Worm (Caenorhabditis elegans): ENCODE data around the gene gst-39.
A peak's percentile ranks its signal among the peaks of the same experiment; 100 is the strongest.

The gst-39 gene

DNA sequence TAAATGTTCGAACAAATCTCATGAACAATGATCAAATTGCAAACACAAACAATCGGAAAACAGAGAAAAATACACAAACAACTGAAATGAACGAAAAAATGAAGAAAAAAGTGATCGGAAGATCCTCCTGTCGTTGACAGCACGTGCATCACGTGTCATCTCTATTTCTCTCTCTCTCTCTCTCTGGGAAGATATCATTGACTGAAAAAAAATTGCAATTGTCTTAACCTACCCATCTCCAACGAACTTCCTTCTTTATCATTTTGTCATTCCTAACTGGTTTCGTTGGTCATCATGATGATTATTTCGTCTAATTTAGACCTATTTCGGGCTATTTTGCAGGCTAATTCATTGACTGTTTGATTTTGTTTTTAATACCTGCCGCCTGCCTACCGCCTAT, 33.6 kb upstream of the gst-39 start (continued):
- TF ChIP-seq mes-2 (tag; optimal IDR thresholded peaks at IDR 0.05; ENCODE audit: poor library complexity, severe bottlenecking) (peak; percentile 5), nhr-6 (tag; optimal IDR thresholded peaks at IDR 0.05) (peak; percentile 34), unc-62 (GFP tag; optimal IDR thresholded peaks at IDR 0.05 in 1 of 2) (peak in 1 of 2 experiments; percentile 88), unc-62 (tag; optimal IDR thresholded peaks at IDR 0.05) (no peak), lir-3 (tag; optimal IDR thresholded peaks at IDR 0.05) (no peak), mxl-3 (GFP tag; optimal IDR thresholded peaks at IDR 0.05) (peak; percentile 55), ceh-32 (tag; optimal IDR thresholded peaks at IDR 0.05; ENCODE audit: poor library complexity) (no peak), nhr-25 (tag; optimal IDR thresholded peaks at IDR 0.05; ENCODE audit: borderline replicate concordance, insufficient read depth) (peak; percentile 10), dmd-6 (GFP tag; IDR thresholded peaks at IDR 0.05) (peak; percentile 68), lin-13 (GFP tag; optimal IDR thresholded peaks at IDR 0.05) (no peak), nhr-77 (tag; optimal IDR thresholded peaks at IDR 0.05) (peak; percentile 84), ztf-7 (tag; optimal IDR thresholded peaks at IDR 0.05) (no peak), daf-16 (GFP tag; optimal IDR thresholded peaks at IDR 0.05) (peak in 1 of 2 experiments; percentile 84), daf-16 (tag; optimal IDR thresholded peaks at IDR 0.05) (no peak), tra-1 (GFP tag; IDR thresholded peaks at IDR 0.05) (0 out of 2 replicates have a peak, but pooled peaks have one; percentile 34), T26A8.4 (GFP tag; IDR thresholded peaks at IDR 0.05) (0 out of 2 replicates have a peak, but pooled peaks have one; percentile 31), duxl-1 (tag; optimal IDR thresholded peaks at IDR 0.05; ENCODE audit: poor library complexity) (no peak)

DNA sequence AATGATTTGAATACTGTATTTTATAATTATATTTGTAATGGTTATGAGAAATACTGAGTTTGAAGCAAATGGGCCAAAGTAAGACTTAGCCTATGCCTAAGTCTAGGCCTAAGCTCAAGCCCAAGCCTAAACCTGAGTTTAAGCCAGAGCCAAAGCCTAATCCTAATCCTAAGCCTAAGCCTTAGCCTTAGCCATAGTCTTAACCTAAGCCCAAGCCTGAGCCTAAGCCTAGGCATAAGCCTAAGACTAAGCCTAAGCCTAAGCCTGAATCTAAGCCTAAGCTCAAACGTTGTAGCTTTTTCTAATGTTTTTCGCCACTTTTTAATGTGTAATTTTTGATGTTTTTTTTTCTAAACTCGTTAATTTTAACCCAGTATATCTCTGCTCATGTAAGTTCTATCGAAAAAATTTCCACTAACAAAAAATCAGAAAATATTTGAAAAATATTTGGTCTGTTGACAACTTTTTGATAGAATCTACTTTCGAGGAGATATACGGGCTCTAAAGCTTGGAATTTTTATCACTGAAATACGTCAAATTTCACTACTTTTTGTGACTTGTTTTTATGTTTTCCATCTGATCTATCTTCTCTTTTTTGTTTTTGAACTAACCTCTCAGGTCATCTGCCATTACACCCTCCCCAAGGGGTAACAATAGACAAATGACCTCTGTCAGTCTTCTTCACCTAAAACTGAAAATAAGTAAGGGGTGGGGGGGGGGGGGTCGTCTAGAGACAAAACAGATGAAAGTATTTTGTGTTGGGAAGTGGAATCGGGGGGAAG, 32.5 kb upstream of the gst-39 start:
- peak; percentile 13; the same call in 1 of the 2 replicates for TF ChIP-seq dmd-6 (GFP tag; IDR thresholded peaks at IDR 0.05)
- peak in 1 of 2 experiments; percentile 67 for TF ChIP-seq unc-62 (GFP tag; optimal IDR thresholded peaks at IDR 0.05 in 1 of 2)
- TF ChIP-seq unc-62 (tag; optimal IDR thresholded peaks at IDR 0.05) = no peak
- TF ChIP-seq dve-1 (tag; optimal IDR thresholded peaks at IDR 0.05; ENCODE audit: insufficient read depth) = no peak

DNA sequence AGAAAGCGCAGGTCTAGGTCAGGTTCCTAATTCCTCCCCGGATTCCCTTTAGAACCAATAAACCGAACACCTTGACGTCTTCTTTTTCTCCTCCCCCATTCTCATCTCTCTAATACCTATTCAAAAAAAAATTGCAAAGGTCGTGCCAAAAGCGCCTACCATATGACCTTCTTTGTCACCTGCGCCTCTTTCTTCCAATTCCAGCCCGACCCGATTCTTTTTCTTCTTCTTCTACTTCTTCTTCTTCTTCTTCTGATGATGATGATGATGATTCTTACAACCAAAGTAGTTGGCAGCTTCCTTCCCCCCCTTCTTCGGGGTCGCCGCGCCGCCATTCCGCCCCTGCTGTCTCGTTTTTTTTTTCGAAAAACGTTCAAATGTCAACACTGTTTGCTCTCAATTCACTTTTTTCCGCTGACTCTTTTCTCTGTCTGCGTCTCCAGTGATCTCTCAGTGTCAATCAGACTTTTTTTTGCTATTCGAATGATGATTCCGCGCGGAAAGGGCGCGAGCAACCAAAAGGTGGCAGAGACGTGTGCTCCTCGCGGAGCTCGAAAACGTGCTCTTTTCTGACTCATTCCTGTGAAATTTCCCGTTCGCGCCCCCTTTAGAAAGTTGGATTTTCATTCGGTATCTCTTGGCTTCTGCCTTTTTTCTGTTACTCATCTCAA, 31.8 kb upstream of the gst-39 start:
- no peak for TF ChIP-seq nhr-10 (tag; optimal IDR thresholded peaks at IDR 0.05)
- no peak for TF ChIP-seq jun-1 (tag; optimal IDR thresholded peaks at IDR 0.05)
- TF ChIP-seq lin-13 (GFP tag; optimal IDR thresholded peaks at IDR 0.05) = peak; percentile 15
- no peak for TF ChIP-seq lin-39 (tag; optimal IDR thresholded peaks at IDR 0.05)
- peak; percentile 82 for TF ChIP-seq aha-1 (tag)
- TF ChIP-seq F10B5.3 (tag; optimal IDR thresholded peaks at IDR 0.05) = no peak
- no peak for TF ChIP-seq aly-2 (tag; optimal IDR thresholded peaks at IDR 0.05)
- TF ChIP-seq arid-1 (GFP tag; conservative IDR thresholded peaks at IDR 0.05) = no peak
- TF ChIP-seq daf-8 (GFP tag; IDR thresholded peaks at IDR 0.05) = no peak
- no peak for TF ChIP-seq T20F7.1 (GFP tag; optimal IDR thresholded peaks at IDR 0.05)
- no peak for TF ChIP-seq daf-16 (GFP tag; optimal IDR thresholded peaks at IDR 0.05)
- TF ChIP-seq daf-16 (tag; optimal IDR thresholded peaks at IDR 0.05) = peak; percentile 25
- peak; percentile 41 for TF ChIP-seq mep-1 (tag; optimal IDR thresholded peaks at IDR 0.05)
- peak; percentile 84 for TF ChIP-seq madf-9 (GFP tag; conservative IDR thresholded peaks at IDR 0.05)
- TF ChIP-seq hlh-11 (tag; optimal IDR thresholded peaks at IDR 0.05) = peak; percentile 18
- no peak for TF ChIP-seq skn-1 (tag; optimal IDR thresholded peaks at IDR 0.05)
- TF ChIP-seq egl-43 (GFP tag; IDR thresholded peaks at IDR 0.05) = no peak
- no peak for TF ChIP-seq ceh-82 (tag; optimal IDR thresholded peaks at IDR 0.05)
- TF ChIP-seq pha-4 (GFP tag; IDR thresholded peaks at IDR 0.05) = no peak
- TF ChIP-seq pha-4 (tag; optimal IDR thresholded peaks at IDR 0.05) = no peak
- no peak for TF ChIP-seq hmg-1.1 (GFP tag; IDR thresholded peaks at IDR 0.05)
- TF ChIP-seq ctbp-1 (GFP tag; IDR thresholded peaks at IDR 0.05) = no peak
- TF ChIP-seq F49E8.2 (tag; optimal IDR thresholded peaks at IDR 0.05; ENCODE audit: borderline replicate concordance) = no peak
- peak; percentile 19 for TF ChIP-seq dve-1 (tag; optimal IDR thresholded peaks at IDR 0.05; ENCODE audit: insufficient read depth)
- peak; percentile 66 for TF ChIP-seq hlh-30 (tag; optimal IDR thresholded peaks at IDR 0.05; ENCODE audit: insufficient read depth)
- no peak for TF ChIP-seq unc-39 (tag; optimal IDR thresholded peaks at IDR 0.05)
- TF ChIP-seq pqm-1 (tag; optimal IDR thresholded peaks at IDR 0.05) = no peak
- peak in 1 of 2 experiments; percentile 7 for TF ChIP-seq unc-62 (GFP tag; optimal IDR thresholded peaks at IDR 0.05 in 1 of 2)
- TF ChIP-seq unc-62 (tag; optimal IDR thresholded peaks at IDR 0.05) = no peak
- no peak for TF ChIP-seq ztf-7 (tag; optimal IDR thresholded peaks at IDR 0.05)
- no peak for TF ChIP-seq lin-1 (GFP tag; IDR thresholded peaks at IDR 0.05)
- TF ChIP-seq nhr-25 (tag; optimal IDR thresholded peaks at IDR 0.05; ENCODE audit: borderline replicate concordance, insufficient read depth) = peak; percentile 1
- TF ChIP-seq set-16 (GFP tag; IDR thresholded peaks at IDR 0.05) = peak; percentile 24; the same call in 1 of the 2 replicates
